Worm (Caenorhabditis elegans) whole organism, young adult: ENCODE data around the gene psa-3.

Experiments
- C06A6.2 ChIP-seq: fragments of 200-800 bp; sonication (Bioruptor generic); conservative IDR thresholded peaks from 2 replicates; pipeline ENCODE4 v1.3.6; 2022; ENCODE audit warnings: missing genetic modification characterization, missing compliant biosample characterization
- F10E7.11 ChIP-seq: sonication (generic microtip); optimal IDR thresholded peaks from 2 replicates; lab custom pipeline; 2017; ENCODE audit warnings: mild to moderate bottlenecking, missing genetic modification characterization, moderate library complexity, missing compliant biosample characterization
- F49E8.2 ChIP-seq: sonication (generic microtip); optimal IDR thresholded peaks from 3 replicates; lab custom pipeline; 2017; ENCODE audit warnings: missing genetic modification characterization, mild to moderate bottlenecking, missing compliant biosample characterization, antibody characterized with exemption, moderate library complexity; ENCODE audit not compliant: insufficient read depth
- F52B5.7 ChIP-seq: sonication (generic microtip); optimal IDR thresholded peaks from 2 replicates; lab custom pipeline; 2016; ENCODE audit warnings: mild to moderate bottlenecking, missing genetic modification characterization, missing compliant biosample characterization
- K11D2.4 ChIP-seq: fragments of 200-800 bp; sonication (Bioruptor generic); IDR thresholded peaks from 2 replicates; pipeline ENCODE4 v1.3.6; 2022; ENCODE audit warnings: missing genetic modification reagents, missing genetic modification characterization, missing compliant biosample characterization
- K12H6.12 ChIP-seq: fragments of 200-800 bp; sonication (Bioruptor generic); optimal IDR thresholded peaks from 2 replicates; lab custom pipeline; 2018; ENCODE audit warnings: mild to moderate bottlenecking, missing genetic modification characterization, missing compliant biosample characterization
- Y53F4B.3 ChIP-seq: fragments of 200-800 bp; sonication (Bioruptor generic); IDR thresholded peaks from 2 replicates; pipeline ENCODE4 v1.3.6; 2022; ENCODE audit warnings: missing genetic modification reagents, missing genetic modification characterization, missing compliant biosample characterization
- Y53G8AR.9 ChIP-seq: fragments of 200-800 bp; sonication (Bioruptor generic); conservative IDR thresholded peaks from 2 replicates; pipeline ENCODE4 v1.3.6; 2022; ENCODE audit warnings: missing genetic modification reagents, missing genetic modification characterization, missing compliant biosample characterization
- Y95B8A.8 ChIP-seq: fragments of 200-800 bp; sonication (Bioruptor generic); IDR thresholded peaks from 2 replicates; pipeline ENCODE4 v1.3.6; 2022; ENCODE audit warnings: missing genetic modification reagents, missing genetic modification characterization, missing compliant biosample characterization
- akir-1 ChIP-seq: fragments of 200-800 bp; sonication (Bioruptor generic); optimal IDR thresholded peaks from 2 replicates; lab custom pipeline; 2018; ENCODE audit warnings: mild to moderate bottlenecking, missing genetic modification characterization, moderate library complexity, missing compliant biosample characterization
- ama-1 ChIP-seq, 3 experiments: fragments of 150-350 bp in 1 of 3; sonication (generic microtip) in 2 of 3; optimal IDR thresholded peaks; 2 replicates each; lab custom pipeline; 2014 to 2018; ENCODE audit warnings: missing biosample characterization in 2 of 3, missing genetic modification characterization in 2 of 3, missing genetic modification reagents in 2 of 3
- atf-7 ChIP-seq: sonication (generic microtip); optimal IDR thresholded peaks from 2 replicates; lab custom pipeline; 2017; ENCODE audit warnings: mild to moderate bottlenecking, missing genetic modification characterization, missing compliant biosample characterization
- athp-1 ChIP-seq: sonication (generic microtip); optimal IDR thresholded peaks from 2 replicates; lab custom pipeline; 2017; ENCODE audit warnings: mild to moderate bottlenecking, missing genetic modification characterization, missing compliant biosample characterization
- attf-5 ChIP-seq: fragments of 200-800 bp; sonication (Bioruptor generic); optimal IDR thresholded peaks from 2 replicates; lab custom pipeline; 2018; ENCODE audit warnings: mild to moderate bottlenecking, missing genetic modification characterization, missing compliant biosample characterization
- ccch-3 ChIP-seq: fragments of 200-800 bp; sonication (Bioruptor generic); optimal IDR thresholded peaks from 2 replicates; lab custom pipeline; 2018; ENCODE audit warnings: mild to moderate bottlenecking, missing genetic modification characterization, missing compliant biosample characterization
- cebp-1 ChIP-seq, 2 experiments: fragments of 200-800 bp in 1 of 2; sonication (Bioruptor generic) in 1 of 2; sonication (generic microtip) in 1 of 2; IDR thresholded peaks in 1 of 2; optimal IDR thresholded peaks in 1 of 2; 2 replicates each; pipeline versions ENCODE4 v1.3.6 to Lab custom; 2017 to 2022; ENCODE audit warnings: missing compliant biosample characterization in 2 of 2, missing genetic modification characterization in 2 of 2, mild to moderate bottlenecking in 1 of 2, missing genetic modification reagents in 1 of 2, moderate library complexity in 1 of 2
- cebp-2 ChIP-seq: fragments of 200-800 bp; sonication (Bioruptor generic); IDR thresholded peaks from 2 replicates; pipeline ENCODE4 v1.3.6; 2022; ENCODE audit warnings: missing genetic modification characterization, missing compliant biosample characterization
- ceh-27 ChIP-seq: fragments of 200-800 bp; sonication (Bioruptor generic); optimal IDR thresholded peaks from 2 replicates; lab custom pipeline; 2018; ENCODE audit warnings: mild to moderate bottlenecking, missing genetic modification characterization, moderate library complexity, missing compliant biosample characterization
- ceh-40 ChIP-seq: fragments of 200-800 bp; sonication (Bioruptor generic); IDR thresholded peaks from 2 replicates; pipeline ENCODE4 v1.3.6; 2022; ENCODE audit warnings: missing genetic modification characterization, missing compliant biosample characterization
- ceh-58 ChIP-seq: fragments of 200-800 bp; sonication (Bioruptor generic); IDR thresholded peaks from 2 replicates; pipeline ENCODE4 v1.3.6; 2022; ENCODE audit warnings: missing genetic modification characterization, missing compliant biosample characterization
- chd-7 ChIP-seq: sonication (generic microtip); optimal IDR thresholded peaks from 2 replicates; lab custom pipeline; 2016; ENCODE audit warnings: mild to moderate bottlenecking, missing genetic modification characterization, moderate library complexity, missing compliant biosample characterization
- hmg-1.2 ChIP-seq: fragments of 200-800 bp; sonication (Bioruptor generic); IDR thresholded peaks from 2 replicates; pipeline ENCODE4 v1.3.6; 2022; ENCODE audit warnings: missing genetic modification reagents, missing genetic modification characterization, missing compliant biosample characterization
- hmg-20 ChIP-seq: fragments of 200-800 bp; sonication (Bioruptor generic); IDR thresholded peaks from 2 replicates; pipeline ENCODE4 v1.3.6; 2022; ENCODE audit warnings: missing genetic modification reagents, missing genetic modification characterization, missing compliant biosample characterization
- let-607 ChIP-seq, 2 experiments: fragments of 200-800 bp in 1 of 2; sonication (Bioruptor generic) in 1 of 2; sonication (generic microtip) in 1 of 2; optimal IDR thresholded peaks; 2 replicates each; lab custom pipeline; 2016 to 2018; ENCODE audit warnings: mild to moderate bottlenecking in 2 of 2, missing compliant biosample characterization in 2 of 2, missing genetic modification characterization in 2 of 2, moderate library complexity in 2 of 2, missing genotype in 1 of 2
- lin-35 ChIP-seq, 3 experiments: fragments of 150-350 bp in 2 of 3; sonication (generic microtip) in 1 of 3; optimal IDR thresholded peaks; 2 replicates each; lab custom pipeline; 2014 to 2018; ENCODE audit warnings: missing biosample characterization in 3 of 3, missing genetic modification characterization in 3 of 3, missing genetic modification reagents in 3 of 3
- lin-40 ChIP-seq: sonication (generic microtip); optimal IDR thresholded peaks from 2 replicates; lab custom pipeline; 2016; ENCODE audit warnings: missing genetic modification characterization, mild to moderate bottlenecking, missing compliant biosample characterization, missing genotype, missing genetic modification reagents
- madf-6 ChIP-seq: fragments of 200-800 bp; sonication (Bioruptor generic); IDR thresholded peaks from 2 replicates; pipeline ENCODE4 v1.3.6; 2022; ENCODE audit warnings: missing genetic modification reagents, missing genetic modification characterization, missing compliant biosample characterization
- madf-8 ChIP-seq: fragments of 200-800 bp; sonication (Bioruptor generic); conservative IDR thresholded peaks from 2 replicates; pipeline ENCODE4 v1.3.6; 2022; ENCODE audit warnings: missing genetic modification reagents, missing genetic modification characterization, missing compliant biosample characterization
- nhr-179 ChIP-seq: sonication (generic microtip); optimal IDR thresholded peaks from 2 replicates; lab custom pipeline; 2016; ENCODE audit warnings: mild to moderate bottlenecking, missing genetic modification characterization, missing compliant biosample characterization
- rpc-1 ChIP-seq, 2 experiments: fragments of 150-350 bp in 1 of 2; sonication (generic microtip) in 1 of 2; optimal IDR thresholded peaks; 2 replicates each; lab custom pipeline; 2014 to 2018; ENCODE audit warnings: missing biosample characterization in 1 of 2, missing genetic modification characterization in 1 of 2, missing genetic modification reagents in 1 of 2, missing genotype in 1 of 2
- sdz-38 ChIP-seq: sonication (generic microtip); optimal IDR thresholded peaks from 2 replicates; lab custom pipeline; 2016; ENCODE audit warnings: missing genotype, missing genetic modification characterization, missing compliant biosample characterization
- somi-1 ChIP-seq: fragments of 200-800 bp; sonication (Bioruptor generic); optimal IDR thresholded peaks from 2 replicates; lab custom pipeline; 2018; ENCODE audit warnings: mild to moderate bottlenecking, missing genetic modification characterization, missing compliant biosample characterization
- unc-62 ChIP-seq: fragments of 150-350 bp; optimal IDR thresholded peaks from 2 replicates; lab custom pipeline; 2014; ENCODE audit warnings: missing biosample characterization, missing genetic modification reagents, missing genetic modification characterization
- zfh-2 ChIP-seq: fragments of 200-800 bp; sonication (Bioruptor generic); conservative IDR thresholded peaks from 2 replicates; pipeline ENCODE4 v1.3.6; 2022; ENCODE audit warnings: missing genetic modification reagents, missing genetic modification characterization, missing compliant biosample characterization
- zim-3 ChIP-seq: sonication (generic microtip); optimal IDR thresholded peaks from 2 replicates; lab custom pipeline; 2017; ENCODE audit warnings: mild to moderate bottlenecking, missing genetic modification characterization, moderate library complexity, missing compliant biosample characterization
- ztf-26 ChIP-seq: sonication (generic microtip); optimal IDR thresholded peaks from 2 replicates; lab custom pipeline; 2017; ENCODE audit warnings: missing genetic modification characterization, missing compliant biosample characterization

Gene psa-3

ce11 chrX:15385379-15385778, 22.4 kb upstream of the psa-3 start:
- TF ChIP-seq ccch-3 (GFP tag; lab: Kevin White, UChicago) (no peak), zfh-2 (GFP tag; lab: Robert Waterston, UW) (0 out of 2 replicates have a peak, but pooled peaks have one; percentile 15), rpc-1 (optimal IDR thresholded peaks at IDR 0.05; lab: Kevin White, UChicago) (peak; percentile 23), rpc-1 (tag; optimal IDR thresholded peaks at IDR 0.05; lab: Kevin White, UChicago) (peak; percentile 59), Y53F4B.3 (GFP tag; lab: Robert Waterston, UW) (no peak)

ce11 chrX:15385807-15386349, 21.9 kb upstream of the psa-3 start:
- TF ChIP-seq madf-6 (GFP tag; lab: Robert Waterston, UW) (no peak), ceh-58 (GFP tag; lab: Robert Waterston, UW) (no peak), sdz-38 (tag; lab: Kevin White, UChicago) (no peak), ama-1 (optimal IDR thresholded peaks at IDR 0.05; lab: Kevin White, UChicago) (no peak), ama-1 (GFP tag; optimal IDR thresholded peaks at IDR 0.05; lab: Kevin White, UChicago) (peak in 1 of 2 experiments; percentile 8), C06A6.2 (GFP tag; lab: Robert Waterston, UW) (no peak), nhr-179 (tag; lab: Kevin White, UChicago) (no peak), F49E8.2 (tag; lab: Kevin White, UChicago) (no peak), K12H6.12 (tag; lab: Kevin White, UChicago) (peak; percentile 40), zim-3 (tag; lab: Kevin White, UChicago) (no peak), atf-7 (tag; lab: Kevin White, UChicago) (peak; percentile 85), cebp-2 (GFP tag; lab: Robert Waterston, UW) (no peak), K11D2.4 (GFP tag; lab: Robert Waterston, UW) (0 out of 2 replicates have a peak, but pooled peaks have one; percentile 22), madf-8 (GFP tag; lab: Robert Waterston, UW) (no peak), zfh-2 (GFP tag; lab: Robert Waterston, UW) (0 out of 2 replicates have a peak, but pooled peaks have one; percentile 38), Y95B8A.8 (no peak), hmg-20 (GFP tag; lab: Robert Waterston, UW) (no peak), rpc-1 (optimal IDR thresholded peaks at IDR 0.05; lab: Kevin White, UChicago) (no peak), rpc-1 (tag; optimal IDR thresholded peaks at IDR 0.05; lab: Kevin White, UChicago) (no peak), unc-62 (GFP tag; lab: Kevin White, UChicago) (no peak), let-607 (tag; optimal IDR thresholded peaks at IDR 0.05; lab: Kevin White, UChicago) (no peak), lin-35 (GFP tag; optimal IDR thresholded peaks at IDR 0.05; lab: Kevin White, UChicago) (peak in 1 of 3 experiments; percentile 39), lin-40 (tag; lab: Kevin White, UChicago) (peak; percentile 55), F52B5.7 (tag; lab: Kevin White, UChicago) (no peak), ceh-27 (GFP tag; lab: Kevin White, UChicago) (peak; percentile 35), athp-1 (tag; lab: Kevin White, UChicago) (no peak), F10E7.11 (tag; lab: Kevin White, UChicago) (no peak), chd-7 (tag; lab: Kevin White, UChicago) (peak; percentile 23), somi-1 (GFP tag; lab: Kevin White, UChicago) (peak; percentile 37), akir-1 (GFP tag; lab: Kevin White, UChicago) (no peak), Y53G8AR.9 (GFP tag; lab: Robert Waterston, UW) (no peak), hmg-1.2 (peak; percentile 31; the same call in 1 of the 2 replicates), cebp-1 (GFP tag; IDR thresholded peaks at IDR 0.05; lab: Robert Waterston, UW) (no peak), cebp-1 (tag; optimal IDR thresholded peaks at IDR 0.05; lab: Kevin White, UChicago) (peak; percentile 41), ceh-40 (GFP tag; lab: Robert Waterston, UW) (no peak), ztf-26 (tag; lab: Kevin White, UChicago) (no peak), attf-5 (GFP tag; lab: Kevin White, UChicago) (no peak)
